Fruit fly (Drosophila melanogaster) whole organism, embryonic: ENCODE measurements around the gene Teh2.

Experiments used
- Awh ChIP-seq: fragments of 200-800 bp; sonication (Bioruptor generic); IDR thresholded peaks from 2 replicates; pipeline ENCODE4, ENCODE4 v1.3.6; 2022; ENCODE audit warnings: missing biosample characterization, missing genetic modification characterization
- CG11398 ChIP-seq: fragments of 200-800 bp; sonication (Bioruptor generic); optimal IDR thresholded peaks from 2 replicates; lab custom pipeline; 2016; ENCODE audit warnings: missing biosample characterization, missing genetic modification characterization
- CG17186 ChIP-seq: fragments of 200-800 bp; sonication (Bioruptor generic); optimal IDR thresholded peaks from 3 replicates; lab custom pipeline; 2017; ENCODE audit warnings: missing biosample characterization, missing genetic modification reagents, missing genetic modification characterization
- CG17802 ChIP-seq: fragments of 200-800 bp; sonication (Bioruptor generic); optimal IDR thresholded peaks from 2 replicates; lab custom pipeline; 2018; ENCODE audit warnings: missing biosample characterization, mild to moderate bottlenecking, missing genetic modification characterization, moderate library complexity
- CG30020 ChIP-seq: fragments of 200-800 bp; optimal IDR thresholded peaks from 2 replicates; lab custom pipeline; 2019; ENCODE audit warnings: missing biosample characterization, mild to moderate bottlenecking, missing genetic modification characterization, moderate library complexity
- CG4617 ChIP-seq: fragments of 200-800 bp; sonication (Bioruptor generic); optimal IDR thresholded peaks from 3 replicates; lab custom pipeline; 2016; ENCODE audit warnings: missing biosample characterization, missing genetic modification characterization, borderline replicate concordance
- CG6765 ChIP-seq: fragments of 200-800 bp; sonication (Bioruptor generic); optimal IDR thresholded peaks from 3 replicates; lab custom pipeline; 2017; ENCODE audit warnings: missing biosample characterization, mild to moderate bottlenecking, missing genetic modification characterization
- CG6813 ChIP-seq: fragments of 200-800 bp; sonication (Bioruptor generic); optimal IDR thresholded peaks from 2 replicates; lab custom pipeline; 2017; ENCODE audit warnings: missing biosample characterization, missing genetic modification characterization, mild to moderate bottlenecking, moderate library complexity, missing genetic modification reagents
- CG8281 ChIP-seq: fragments of 200-800 bp; sonication (Bioruptor generic); optimal IDR thresholded peaks from 2 replicates; lab custom pipeline; 2018; ENCODE audit warnings: missing biosample characterization, mild to moderate bottlenecking, missing genetic modification characterization, moderate library complexity
- CG8359 ChIP-seq: fragments of 200-800 bp; sonication (Bioruptor generic); optimal IDR thresholded peaks from 2 replicates; lab custom pipeline; 2017; ENCODE audit warnings: missing biosample characterization, mild to moderate bottlenecking, missing genetic modification characterization, borderline replicate concordance
- CG8924 ChIP-seq: fragments of 200-800 bp; optimal IDR thresholded peaks from 3 replicates; lab custom pipeline; 2019; ENCODE audit warnings: missing biosample characterization, mild to moderate bottlenecking, missing genetic modification characterization, moderate library complexity
- CG9437 ChIP-seq: fragments of 200-800 bp; sonication (Bioruptor generic); optimal IDR thresholded peaks from 2 replicates; lab custom pipeline; 2018; ENCODE audit warnings: missing biosample characterization, mild to moderate bottlenecking, missing genetic modification characterization
- CTCF ChIP-seq: fragments of 200-800 bp; sonication (Bioruptor generic); optimal IDR thresholded peaks from 2 replicates; lab custom pipeline; 2017; ENCODE audit warnings: missing biosample characterization, mild to moderate bottlenecking, missing genetic modification characterization, moderate library complexity
- Dbx ChIP-seq: fragments of 200-800 bp; sonication (Bioruptor generic); IDR thresholded peaks from 3 replicates; pipeline ENCODE4 v1.3.6; 2022; ENCODE audit warnings: missing biosample characterization, missing genetic modification characterization
- Doc2 ChIP-seq: fragments of 200-800 bp; sonication (Bioruptor generic); IDR thresholded peaks from 2 replicates; pipeline ENCODE4 v1.3.6; 2022; ENCODE audit warnings: missing biosample characterization, missing genetic modification characterization
- Dp ChIP-seq: fragments of 200-800 bp; sonication (Bioruptor generic); optimal IDR thresholded peaks from 2 replicates; lab custom pipeline; 2018; ENCODE audit warnings: missing biosample characterization, mild to moderate bottlenecking, missing genetic modification characterization, moderate library complexity
- ERR ChIP-seq: fragments of 200-800 bp; sonication (Bioruptor generic); optimal IDR thresholded peaks from 2 replicates; lab custom pipeline; 2016; ENCODE audit warnings: missing biosample characterization, missing genetic modification characterization
- Hmr ChIP-seq: fragments of 200-800 bp; sonication (Bioruptor generic); optimal IDR thresholded peaks from 3 replicates; lab custom pipeline; 2017; ENCODE audit warnings: mild to moderate bottlenecking, missing biosample characterization, missing genetic modification reagents, missing genetic modification characterization
- Hr3 ChIP-seq: fragments of 200-800 bp; sonication (Bioruptor generic); optimal IDR thresholded peaks from 3 replicates; lab custom pipeline; 2016; ENCODE audit warnings: missing biosample characterization, missing genetic modification characterization
- Hr39 ChIP-seq: fragments of >200 bp; optimal IDR thresholded peaks from 2 replicates; lab custom pipeline; 2017
- Lpt ChIP-seq: fragments of >200 bp; optimal IDR thresholded peaks from 2 replicates; lab custom pipeline; 2018; ENCODE audit warnings: missing biosample characterization, missing genetic modification characterization
- MBD-R2 ChIP-seq: fragments of 200-800 bp; sonication (Bioruptor generic); IDR thresholded peaks from 2 replicates; pipeline ENCODE4 v1.3.6; 2022; ENCODE audit warnings: missing biosample characterization, missing genetic modification characterization
- Mad ChIP-seq: fragments of 200-800 bp; sonication (Bioruptor generic); optimal IDR thresholded peaks from 2 replicates; lab custom pipeline; 2016; ENCODE audit warnings: missing biosample characterization, missing genetic modification characterization
- NfI ChIP-seq: fragments of 200-800 bp; sonication (Bioruptor generic); optimal IDR thresholded peaks from 3 replicates; lab custom pipeline; 2018; ENCODE audit warnings: missing biosample characterization, mild to moderate bottlenecking, missing genetic modification characterization, moderate library complexity
- Opbp ChIP-seq: fragments of 200-800 bp; sonication (Bioruptor generic); IDR thresholded peaks from 3 replicates; pipeline ENCODE4 v1.3.6; 2022; ENCODE audit warnings: missing biosample characterization, missing genetic modification characterization; ENCODE audit not compliant: partially characterized antibody
- Sin3A ChIP-seq: fragments of >200 bp; optimal IDR thresholded peaks from 2 replicates; lab custom pipeline; 2018
- ab ChIP-seq: fragments of 200-800 bp; sonication (Bioruptor generic); optimal IDR thresholded peaks from 2 replicates; lab custom pipeline; 2016; ENCODE audit warnings: missing biosample characterization, missing genetic modification characterization
- al ChIP-seq: fragments of 200-800 bp; sonication (Bioruptor generic); IDR thresholded peaks from 2 replicates; pipeline ENCODE4 v1.3.6; 2022; ENCODE audit warnings: missing biosample characterization, missing genetic modification characterization
- bigmax ChIP-seq: fragments of 200-800 bp; sonication (Bioruptor generic); optimal IDR thresholded peaks from 2 replicates; lab custom pipeline; 2018; ENCODE audit warnings: missing biosample characterization, mild to moderate bottlenecking, missing genetic modification characterization
- bowl ChIP-seq: fragments of 200-800 bp; sonication (Bioruptor generic); IDR thresholded peaks from 2 replicates; pipeline ENCODE4 v1.3.6; 2022; ENCODE audit warnings: missing biosample characterization, missing genetic modification characterization
- cas ChIP-seq: fragments of 200-800 bp; sonication (Bioruptor generic); IDR thresholded peaks from 2 replicates; pipeline ENCODE4 v1.3.6; 2022; ENCODE audit warnings: missing biosample characterization, missing genetic modification characterization
- chif ChIP-seq, 2 experiments: fragments of 200-800 bp; sonication (Bioruptor generic); optimal IDR thresholded peaks; 3 replicates each; lab custom pipeline; 2016; ENCODE audit warnings: missing biosample characterization in 2 of 2, missing genetic modification characterization in 2 of 2
- chm ChIP-seq: fragments of 200-800 bp; sonication (Bioruptor generic); IDR thresholded peaks from 2 replicates; pipeline ENCODE4 v1.3.6; 2022; ENCODE audit warnings: missing biosample characterization, missing genetic modification characterization
- ci ChIP-seq: fragments of 200-800 bp; sonication (Bioruptor generic); IDR thresholded peaks from 3 replicates; pipeline ENCODE4 v1.3.6; 2022; ENCODE audit warnings: missing biosample characterization, missing genetic modification characterization
- dysf ChIP-seq: fragments of 200-800 bp; sonication (Bioruptor generic); IDR thresholded peaks from 3 replicates; pipeline ENCODE4 v1.3.6; 2022; ENCODE audit warnings: missing biosample characterization, missing genetic modification characterization
- ewg ChIP-seq: fragments of 200-800 bp; sonication (Bioruptor generic); optimal IDR thresholded peaks from 3 replicates; lab custom pipeline; 2017; ENCODE audit warnings: mild to moderate bottlenecking, missing biosample characterization, missing genetic modification reagents, missing genetic modification characterization
- gcm2 ChIP-seq: fragments of 200-800 bp; sonication (Bioruptor generic); optimal IDR thresholded peaks from 2 replicates; lab custom pipeline; 2016; ENCODE audit warnings: missing biosample characterization, missing genetic modification characterization
- gsb ChIP-seq: fragments of 200-800 bp; sonication (Bioruptor generic); IDR thresholded peaks from 2 replicates; pipeline ENCODE4 v1.3.6; 2022; ENCODE audit warnings: missing biosample characterization, missing genetic modification characterization
- ham ChIP-seq: fragments of 200-800 bp; sonication (Bioruptor generic); IDR thresholded peaks from 2 replicates; pipeline ENCODE4 v1.3.6; 2022; ENCODE audit warnings: missing biosample characterization, missing genetic modification characterization
- hbn ChIP-seq: fragments of 200-800 bp; sonication (Bioruptor generic); IDR thresholded peaks from 2 replicates; pipeline ENCODE4 v1.3.6; 2022; ENCODE audit warnings: missing biosample characterization, missing genetic modification characterization; ENCODE audit not compliant: partially characterized antibody
- hth ChIP-seq: fragments of >200 bp; optimal IDR thresholded peaks from 2 replicates; lab custom pipeline; 2017; ENCODE audit warnings: inconsistent platforms
- ken ChIP-seq: fragments of 200-800 bp; sonication (Bioruptor generic); IDR thresholded peaks from 3 replicates; pipeline ENCODE4 v1.3.6; 2022; ENCODE audit warnings: missing biosample characterization, missing genetic modification characterization
- lola ChIP-seq, 3 experiments: fragments of >200 bp in 2 of 3; fragments of 200-800 bp in 1 of 3; sonication (Bioruptor generic) in 1 of 3; optimal IDR thresholded peaks; 2 replicates each; lab custom pipeline; 2017 to 2019; ENCODE audit warnings: missing biosample characterization in 3 of 3, missing genetic modification characterization in 3 of 3, mild to moderate bottlenecking in 1 of 3, moderate library complexity in 1 of 3
- nmo ChIP-seq: fragments of 200-800 bp; sonication (Bioruptor generic); optimal IDR thresholded peaks from 2 replicates; lab custom pipeline; 2018; ENCODE audit warnings: missing biosample characterization, mild to moderate bottlenecking, missing genetic modification characterization, moderate library complexity
- otp ChIP-seq: fragments of 200-800 bp; sonication (Bioruptor generic); IDR thresholded peaks from 3 replicates; pipeline ENCODE4, ENCODE4 v1.3.6; 2022; ENCODE audit warnings: missing biosample characterization, missing genetic modification characterization
- pb ChIP-seq: fragments of 200-800 bp; sonication (Bioruptor generic); optimal IDR thresholded peaks from 3 replicates; lab custom pipeline; 2016; ENCODE audit warnings: missing biosample characterization, missing genetic modification characterization
- pzg ChIP-seq: fragments of 200-800 bp; sonication (Bioruptor generic); optimal IDR thresholded peaks from 3 replicates; lab custom pipeline; 2018; ENCODE audit warnings: missing biosample characterization, mild to moderate bottlenecking, missing genetic modification characterization, moderate library complexity
- repo ChIP-seq: fragments of 200-800 bp; sonication (Bioruptor generic); optimal IDR thresholded peaks from 2 replicates; lab custom pipeline; 2016; ENCODE audit warnings: missing biosample characterization, missing genetic modification characterization
- sima ChIP-seq: fragments of 200-800 bp; sonication (Bioruptor generic); optimal IDR thresholded peaks from 2 replicates; lab custom pipeline; 2016; ENCODE audit warnings: missing biosample characterization, missing genetic modification characterization
- sr ChIP-seq: fragments of 200-800 bp; sonication (Bioruptor generic); IDR thresholded peaks from 3 replicates; pipeline ENCODE4 v1.3.6; 2022; ENCODE audit warnings: missing biosample characterization, missing genetic modification characterization
- yki ChIP-seq: fragments of >200 bp; optimal IDR thresholded peaks from 3 replicates; lab custom pipeline; 2018

Gene Teh2

dm6 chr3L:4193730-4194649 is 6.2 kb upstream of the Teh2 start, which contains the start of gene CG43367 (continued):
- TF ChIP-seq al (GFP tag; lab: Robert Waterston, UW) (no peak), Mad (no peak), ERR (GFP tag; lab: Kevin White, UChicago) (no peak), Sin3A (lab: Kevin White, UChicago) (peak; percentile 27), MBD-R2 (peak; percentile 89), hbn (GFP tag; lab: Robert Waterston, UW) (no peak), CG8924 (tag; lab: Kevin White, UChicago) (no peak), ken (GFP tag; lab: Robert Waterston, UW) (peak; percentile 31; the same call in 1 of the 3 replicates), ewg (no peak), hth (lab: Kevin White, UChicago) (no peak), NfI (GFP tag; lab: Kevin White, UChicago) (peak; percentile 16), ham (GFP tag; lab: Robert Waterston, UW) (no peak), CG11398 (GFP tag; lab: Kevin White, UChicago) (peak; percentile 10), chif (GFP tag; optimal IDR thresholded peaks at IDR 0.05; lab: Kevin White, UChicago) (peak in 1 of 2 experiments; percentile 3), sima (GFP tag; lab: Kevin White, UChicago) (no peak), gsb (GFP tag; lab: Robert Waterston, UW) (no peak), Awh (GFP tag; lab: Robert Waterston, UW) (no peak), Hr3 (GFP tag; lab: Kevin White, UChicago) (no peak), Hmr (peak; percentile 6), cas (no peak), Lpt (no peak), dysf (GFP tag; lab: Robert Waterston, UW) (no peak; the same call in 2 of the 3 replicates), CG6765 (GFP tag; lab: Kevin White, UChicago) (no peak), Hr39 (lab: Kevin White, UChicago) (no peak), CG6813 (GFP tag; lab: Kevin White, UChicago) (no peak), repo (GFP tag; lab: Kevin White, UChicago) (no peak), chm (GFP tag; lab: Robert Waterston, UW) (0 out of 2 replicates have a peak, but pooled peaks have one; percentile 11), CG8359 (GFP tag; lab: Kevin White, UChicago) (no peak), CG17186 (GFP tag; lab: Kevin White, UChicago) (peak; percentile 15), pzg (peak; percentile 82), yki (lab: Kevin White, UChicago) (no peak), lola (GFP tag; optimal IDR thresholded peaks at IDR 0.05; lab: Kevin White, UChicago) (no peak), Doc2 (GFP tag; lab: Robert Waterston, UW) (no peak), otp (GFP tag; lab: Robert Waterston, UW) (0 out of 3 replicates have a peak, but pooled peaks have one; percentile 25), ci (GFP tag; lab: Robert Waterston, UW) (0 out of 3 replicates have a peak, but pooled peaks have one; percentile 37), CTCF (GFP tag; lab: Kevin White, UChicago) (peak; percentile 2), Dp (GFP tag; lab: Kevin White, UChicago) (peak; percentile 97), ab (GFP tag; lab: Kevin White, UChicago) (no peak), CG30020 (tag; lab: Kevin White, UChicago) (no peak), gcm2 (no peak), CG17802 (tag; lab: Kevin White, UChicago) (no peak), CG8281 (tag; lab: Kevin White, UChicago) (no peak), Dbx (0 out of 3 replicates have a peak, but pooled peaks have one; percentile 15), pb (no peak), nmo (GFP tag; lab: Kevin White, UChicago) (peak; percentile 15), CG9437 (no peak), CG4617 (GFP tag; lab: Kevin White, UChicago) (peak; percentile 29), bigmax (GFP tag; lab: Kevin White, UChicago) (no peak), Opbp (GFP tag; lab: Robert Waterston, UW) (peak; percentile 50; the same call in 1 of the 3 replicates), bowl (GFP tag; lab: Robert Waterston, UW) (no peak), sr (GFP tag; lab: Robert Waterston, UW) (peak; percentile 77)
